Fruit fly (Drosophila melanogaster): Measurements from ENCODE around the gene CG4928.

Gene CG4928

dm6 chrX:16884280-16884679 lies 28.7 kb upstream of the CG4928 start, which contains the start of the genes Nprl2 and Polr3I (continued):
- no peak for TF ChIP-seq luna (GFP tag; optimal IDR thresholded peaks at IDR 0.05)
- TF ChIP-seq CG14965 (GFP tag; optimal IDR thresholded peaks at IDR 0.05; ENCODE audit: borderline replicate concordance) = no peak
- TF ChIP-seq Vsx1 (GFP tag; optimal IDR thresholded peaks at IDR 0.05) = no peak
- TF ChIP-seq Scr (GFP tag; IDR thresholded peaks at IDR 0.05; ENCODE audit: partially characterized antibody) = peak; percentile 43
- TF ChIP-seq kah (GFP tag; optimal IDR thresholded peaks at IDR 0.05) = no peak
- no peak for TF ChIP-seq CG4820 (GFP tag; optimal IDR thresholded peaks at IDR 0.05)
- TF ChIP-seq Gug (GFP tag; IDR thresholded peaks at IDR 0.05) = no peak
- TF ChIP-seq sens (GFP tag) = peak; percentile 37
- no peak for TF ChIP-seq Awh (GFP tag; IDR thresholded peaks at IDR 0.05)
- TF ChIP-seq CG13123 (GFP tag; optimal IDR thresholded peaks at IDR 0.05) = no peak
- TF ChIP-seq slbo (GFP tag; IDR thresholded peaks at IDR 0.05) = no peak
- TF ChIP-seq CG2712 (tag; optimal IDR thresholded peaks at IDR 0.05) = no peak
- TF ChIP-seq CG4707 (GFP tag; optimal IDR thresholded peaks at IDR 0.05) = no peak
- no peak for TF ChIP-seq Chrac-16 (GFP tag; optimal IDR thresholded peaks at IDR 0.05)
- no peak for TF ChIP-seq CG11247 (GFP tag; IDR thresholded peaks at IDR 0.05)
- TF ChIP-seq Max (GFP tag; optimal IDR thresholded peaks at IDR 0.05) = no peak
- no peak for TF ChIP-seq CG12236 (GFP tag; optimal IDR thresholded peaks at IDR 0.05)
- no peak for TF ChIP-seq NFAT (GFP tag; IDR thresholded peaks at IDR 0.05)
- TF ChIP-seq dan (GFP tag; IDR thresholded peaks at IDR 0.05) = no peak
- no peak for TF ChIP-seq gce (GFP tag; IDR thresholded peaks at IDR 0.05)
- no peak for TF ChIP-seq Myb (GFP tag; optimal IDR thresholded peaks at IDR 0.05)
- TF ChIP-seq CG12659 (GFP tag; optimal IDR thresholded peaks at IDR 0.05) = no peak
- no peak for TF ChIP-seq CG10147 (GFP tag; optimal IDR thresholded peaks at IDR 0.05)
- no peak for TF ChIP-seq Ets97D (GFP tag; optimal IDR thresholded peaks at IDR 0.05)
- TF ChIP-seq CG7357 (GFP tag; IDR thresholded peaks at IDR 0.05) = no peak
- no peak for TF ChIP-seq CG7987 (GFP tag; optimal IDR thresholded peaks at IDR 0.05)
- TF ChIP-seq CG8944 (GFP tag; optimal IDR thresholded peaks at IDR 0.05) = no peak
- TF ChIP-seq slp2 (GFP tag; optimal IDR thresholded peaks at IDR 0.05) = no peak
- TF ChIP-seq CG11085 (GFP tag; IDR thresholded peaks at IDR 0.05) = no peak
- no peak for TF ChIP-seq yki (optimal IDR thresholded peaks at IDR 0.05)
- peak; percentile 51; the same call in 1 of the 2 replicates for TF ChIP-seq unc-4 (GFP tag; IDR thresholded peaks at IDR 0.05; ENCODE audit: partially characterized antibody)
- no peak for TF ChIP-seq Rx (GFP tag; IDR thresholded peaks at IDR 0.05)
- TF ChIP-seq pfk (GFP tag; optimal IDR thresholded peaks at IDR 0.05) = no peak
- TF ChIP-seq ken (GFP tag; IDR thresholded peaks at IDR 0.05) = no peak
- TF ChIP-seq Mes4 (GFP tag; optimal IDR thresholded peaks at IDR 0.05) = no peak
- no peak for TF ChIP-seq dati (GFP tag; IDR thresholded peaks at IDR 0.05)
- TF ChIP-seq CG1647 (GFP tag; optimal IDR thresholded peaks at IDR 0.05) = no peak
- TF ChIP-seq sr (GFP tag; IDR thresholded peaks at IDR 0.05) = no peak
- no peak for TF ChIP-seq nmo (GFP tag; optimal IDR thresholded peaks at IDR 0.05)
- peak; percentile 44 for TF ChIP-seq Med (GFP tag)
- TF ChIP-seq grn (GFP tag; optimal IDR thresholded peaks at IDR 0.05) = no peak
- no peak for TF ChIP-seq chinmo (GFP tag; IDR thresholded peaks at IDR 0.05; ENCODE audit: partially characterized antibody)
- TF ChIP-seq CG18476 (GFP tag; optimal IDR thresholded peaks at IDR 0.05) = no peak
- TF ChIP-seq CG14710 (tag; optimal IDR thresholded peaks at IDR 0.05) = peak; percentile 20
- no peak for TF ChIP-seq CG33213 (GFP tag; optimal IDR thresholded peaks at IDR 0.05)
- TF ChIP-seq Eip74EF (GFP tag; optimal IDR thresholded peaks at IDR 0.05) = no peak
- peak; percentile 57 for TF ChIP-seq BEAF-32 (GFP tag; optimal IDR thresholded peaks at IDR 0.05)
- TF ChIP-seq vfl (GFP tag; optimal IDR thresholded peaks at IDR 0.05) = no peak
- TF ChIP-seq CG2116 (GFP tag; optimal IDR thresholded peaks at IDR 0.05) = no peak
- no peak for TF ChIP-seq CG2678 (tag; optimal IDR thresholded peaks at IDR 0.05)
- no peak for TF ChIP-seq pan (optimal IDR thresholded peaks at IDR 0.05)
- no peak for TF ChIP-seq pan (GFP tag; optimal IDR thresholded peaks at IDR 0.05 in 1 of 2, IDR thresholded peaks at IDR 0.05 in 1 of 2)
- TF ChIP-seq Hmr (GFP tag; optimal IDR thresholded peaks at IDR 0.05) = no peak
